Worm (Caenorhabditis elegans): ENCODE results near the gene C27D6.11.

- no peak for TF ChIP-seq dpl-1 (GFP tag; optimal IDR thresholded peaks at IDR 0.05)
- TF ChIP-seq athp-1 (tag; optimal IDR thresholded peaks at IDR 0.05): no peak
- no peak for TF ChIP-seq pha-4 (tag; optimal IDR thresholded peaks at IDR 0.05)
- TF ChIP-seq F37B4.10 (GFP tag; IDR thresholded peaks at IDR 0.05): no peak
Measured at ce11 chrII:5202930-5203329, 41.9 kb upstream of the C27D6.11 start, which contains the start of gene ampd-1.
